Fruit fly (Drosophila melanogaster) whole organism, embryonic: ENCODE results near the gene CG5790.

Source experiments
- Blimp-1 ChIP-seq: fragments of 200-800 bp; sonication (Bioruptor generic); optimal IDR thresholded peaks from 3 replicates; lab custom pipeline; 2018; ENCODE audit warnings: missing biosample characterization, missing genetic modification characterization, mild to moderate bottlenecking, moderate library complexity, missing genetic modification reagents
- CG10654 ChIP-seq: fragments of 200-800 bp; sonication (Bioruptor generic); optimal IDR thresholded peaks from 2 replicates; lab custom pipeline; 2016; ENCODE audit warnings: missing biosample characterization, missing genetic modification characterization
- CG10979 ChIP-seq: fragments of 200-800 bp; sonication (Bioruptor generic); optimal IDR thresholded peaks from 2 replicates; lab custom pipeline; 2018; ENCODE audit warnings: missing biosample characterization, mild to moderate bottlenecking, missing genetic modification characterization, moderate library complexity
- CG13424 ChIP-seq: fragments of 200-800 bp; sonication (Bioruptor generic); optimal IDR thresholded peaks from 2 replicates; lab custom pipeline; 2019; ENCODE audit warnings: missing biosample characterization, mild to moderate bottlenecking, missing genetic modification characterization, moderate library complexity
- CG14667 ChIP-seq: fragments of 200-800 bp; sonication (Bioruptor generic); IDR thresholded peaks from 2 replicates; pipeline ENCODE4 v1.3.6; 2022; ENCODE audit warnings: missing biosample characterization, missing genetic modification characterization
- CG15514 ChIP-seq: fragments of 200-800 bp; sonication (Bioruptor generic); optimal IDR thresholded peaks from 3 replicates; lab custom pipeline; 2017; ENCODE audit warnings: missing biosample characterization, missing genetic modification characterization, mild to moderate bottlenecking, moderate library complexity, missing genetic modification reagents
- CG17802 ChIP-seq: fragments of 200-800 bp; sonication (Bioruptor generic); optimal IDR thresholded peaks from 2 replicates; lab custom pipeline; 2018; ENCODE audit warnings: missing biosample characterization, mild to moderate bottlenecking, missing genetic modification characterization, moderate library complexity
- CG1832 ChIP-seq: fragments of 200-800 bp; sonication (Bioruptor generic); optimal IDR thresholded peaks from 2 replicates; lab custom pipeline; 2017; ENCODE audit warnings: missing biosample characterization, mild to moderate bottlenecking, missing genetic modification characterization, inconsistent platforms
- CG2199 ChIP-seq: fragments of 200-800 bp; sonication (Bioruptor generic); IDR thresholded peaks from 3 replicates; pipeline ENCODE4 v1.3.6; 2022; ENCODE audit warnings: missing biosample characterization, missing genetic modification characterization
- CG31441 ChIP-seq: fragments of 200-800 bp; sonication (Bioruptor generic); IDR thresholded peaks from 2 replicates; pipeline ENCODE4 v1.3.6; 2022; ENCODE audit warnings: missing biosample characterization, missing genetic modification characterization
- CG34376 ChIP-seq: fragments of 200-800 bp; sonication (Bioruptor generic); optimal IDR thresholded peaks from 2 replicates; lab custom pipeline; 2018; ENCODE audit warnings: missing biosample characterization, mild to moderate bottlenecking, missing genetic modification characterization
- CG7357 ChIP-seq: fragments of 200-800 bp; sonication (Bioruptor generic); IDR thresholded peaks from 3 replicates; pipeline ENCODE4 v1.3.6; 2022; ENCODE audit warnings: missing biosample characterization, missing genetic modification characterization
- CG7745 ChIP-seq: fragments of 200-800 bp; sonication (Bioruptor generic); optimal IDR thresholded peaks from 2 replicates; lab custom pipeline; 2018; ENCODE audit warnings: missing biosample characterization, mild to moderate bottlenecking, missing genetic modification characterization, moderate library complexity
- CG8281 ChIP-seq: fragments of 200-800 bp; sonication (Bioruptor generic); optimal IDR thresholded peaks from 2 replicates; lab custom pipeline; 2018; ENCODE audit warnings: missing biosample characterization, mild to moderate bottlenecking, missing genetic modification characterization, moderate library complexity
- CG8388 ChIP-seq: fragments of 200-800 bp; sonication (Bioruptor generic); optimal IDR thresholded peaks from 2 replicates; lab custom pipeline; 2019; ENCODE audit warnings: missing biosample characterization, mild to moderate bottlenecking, missing genetic modification characterization, moderate library complexity
- CG9817 ChIP-seq: fragments of 200-800 bp; sonication (Bioruptor generic); optimal IDR thresholded peaks from 2 replicates; lab custom pipeline; 2018; ENCODE audit warnings: missing biosample characterization, mild to moderate bottlenecking, missing genetic modification characterization, moderate library complexity
- Eip74EF ChIP-seq, 2 experiments: fragments of 200-800 bp in 1 of 2; fragments of >200 bp in 1 of 2; sonication (Bioruptor generic) in 1 of 2; optimal IDR thresholded peaks; 2 replicates each; lab custom pipeline; 2017 to 2019; ENCODE audit warnings: missing biosample characterization in 2 of 2, missing genetic modification characterization in 2 of 2, mild to moderate bottlenecking in 1 of 2, moderate library complexity in 1 of 2
- Ets65A ChIP-seq: fragments of 200-800 bp; sonication (Bioruptor generic); peaks from one replicate; lab custom pipeline; 2016; ENCODE audit warnings: missing biosample characterization, missing genetic modification characterization
- H15 ChIP-seq: fragments of 200-800 bp; sonication (Bioruptor generic); IDR thresholded peaks from 3 replicates; pipeline ENCODE4 v1.3.6; 2022; ENCODE audit warnings: missing biosample characterization, missing genetic modification characterization
- Hand ChIP-seq: fragments of 200-800 bp; sonication (Bioruptor generic); optimal IDR thresholded peaks from 2 replicates; lab custom pipeline; 2017; ENCODE audit warnings: mild to moderate bottlenecking, missing biosample characterization, missing genetic modification reagents, missing genetic modification characterization
- HmgZ ChIP-seq: fragments of 200-800 bp; sonication (Bioruptor generic); optimal IDR thresholded peaks from 2 replicates; lab custom pipeline; 2018; ENCODE audit warnings: missing biosample characterization, mild to moderate bottlenecking, missing genetic modification characterization
- Hr39 ChIP-seq: fragments of >200 bp; optimal IDR thresholded peaks from 2 replicates; lab custom pipeline; 2017
- MESR4 ChIP-seq: fragments of 200-800 bp; sonication (Bioruptor generic); optimal IDR thresholded peaks from 2 replicates; lab custom pipeline; 2018; ENCODE audit warnings: missing biosample characterization, mild to moderate bottlenecking, missing genetic modification characterization, moderate library complexity
- Nf-YC ChIP-seq: fragments of 200-800 bp; optimal IDR thresholded peaks from 3 replicates; lab custom pipeline; 2019; ENCODE audit warnings: missing biosample characterization, mild to moderate bottlenecking, missing genetic modification characterization, moderate library complexity
- Rfx ChIP-seq: fragments of 200-800 bp; sonication (Bioruptor generic); IDR thresholded peaks from 2 replicates; pipeline ENCODE4 v1.3.6; 2022; ENCODE audit warnings: missing biosample characterization, missing genetic modification characterization
- Rx ChIP-seq: fragments of 200-800 bp; sonication (Bioruptor generic); IDR thresholded peaks from 2 replicates; pipeline ENCODE4 v1.3.6; 2022; ENCODE audit warnings: missing biosample characterization, missing genetic modification characterization
- TFAM ChIP-seq: fragments of 200-800 bp; sonication (Bioruptor generic); optimal IDR thresholded peaks from 2 replicates; lab custom pipeline; 2017; ENCODE audit warnings: missing biosample characterization, missing genetic modification characterization, inconsistent platforms
- YL-1 ChIP-seq: fragments of 200-800 bp; sonication (Bioruptor generic); optimal IDR thresholded peaks from 3 replicates; lab custom pipeline; 2017; ENCODE audit warnings: missing biosample characterization, mild to moderate bottlenecking, missing genetic modification characterization
- al ChIP-seq: fragments of 200-800 bp; sonication (Bioruptor generic); IDR thresholded peaks from 2 replicates; pipeline ENCODE4 v1.3.6; 2022; ENCODE audit warnings: missing biosample characterization, missing genetic modification characterization
- bsh ChIP-seq, 2 experiments: fragments of 200-800 bp; sonication (Bioruptor generic); optimal IDR thresholded peaks; 2 replicates each; lab custom pipeline; 2017 to 2018; ENCODE audit warnings: mild to moderate bottlenecking in 2 of 2, missing biosample characterization in 2 of 2, missing genetic modification characterization in 2 of 2, moderate library complexity in 1 of 2
- crol ChIP-seq: fragments of 200-800 bp; sonication (Bioruptor generic); IDR thresholded peaks from 2 replicates; pipeline ENCODE4 v1.3.6; 2022; ENCODE audit warnings: missing biosample characterization, missing genetic modification characterization
- dmrt11E ChIP-seq: fragments of 200-800 bp; sonication (Bioruptor generic); optimal IDR thresholded peaks from 3 replicates; lab custom pipeline; 2018; ENCODE audit warnings: missing biosample characterization, mild to moderate bottlenecking, missing genetic modification characterization, moderate library complexity
- dpn ChIP-seq, 2 experiments: fragments of 200-800 bp; sonication (Bioruptor generic); optimal IDR thresholded peaks; 3 replicates each; lab custom pipeline; 2016; ENCODE audit warnings: missing biosample characterization in 2 of 2, missing genetic modification characterization in 2 of 2
- eve ChIP-seq, 2 experiments: fragments of >200 bp; optimal IDR thresholded peaks; 2 replicates each; lab custom pipeline; 2017; ENCODE audit warnings: missing biosample characterization in 2 of 2, missing genetic modification characterization in 2 of 2
- fd102C ChIP-seq: fragments of 200-800 bp; sonication (Bioruptor generic); optimal IDR thresholded peaks from 2 replicates; lab custom pipeline; 2018; ENCODE audit warnings: missing biosample characterization, mild to moderate bottlenecking, missing genetic modification characterization, moderate library complexity
- gcm2 ChIP-seq: fragments of 200-800 bp; sonication (Bioruptor generic); optimal IDR thresholded peaks from 2 replicates; lab custom pipeline; 2016; ENCODE audit warnings: missing biosample characterization, missing genetic modification characterization
- grn ChIP-seq: fragments of 200-800 bp; sonication (Bioruptor generic); optimal IDR thresholded peaks from 3 replicates; lab custom pipeline; 2017; ENCODE audit warnings: missing biosample characterization, missing genetic modification characterization
- her ChIP-seq: fragments of 200-800 bp; sonication (Bioruptor generic); optimal IDR thresholded peaks from 2 replicates; lab custom pipeline; 2016; ENCODE audit warnings: missing biosample characterization, missing genetic modification characterization
- kni ChIP-seq: fragments of 200-800 bp; sonication (Bioruptor generic); optimal IDR thresholded peaks from 3 replicates; lab custom pipeline; 2017; ENCODE audit warnings: mild to moderate bottlenecking, missing biosample characterization, missing genetic modification reagents, missing genetic modification characterization
- otp ChIP-seq: fragments of 200-800 bp; sonication (Bioruptor generic); IDR thresholded peaks from 3 replicates; pipeline ENCODE4, ENCODE4 v1.3.6; 2022; ENCODE audit warnings: missing biosample characterization, missing genetic modification characterization
- pan ChIP-seq, 4 experiments: fragments of >200 bp in 3 of 4; fragments of 200-800 bp in 1 of 4; sonication (Bioruptor generic) in 1 of 4; optimal IDR thresholded peaks in 3 of 4; IDR thresholded peaks in 1 of 4; 2 replicates each; pipeline versions ENCODE4 v1.3.6 to Lab custom; 2017 to 2022; ENCODE audit warnings: missing biosample characterization in 2 of 4, missing genetic modification characterization in 2 of 4, mixed read lengths in 1 of 4
- ro ChIP-seq: fragments of 200-800 bp; sonication (Bioruptor generic); IDR thresholded peaks from 2 replicates; pipeline ENCODE4 v1.3.6; 2022; ENCODE audit warnings: missing biosample characterization, missing genetic modification characterization
- row ChIP-seq: fragments of 200-800 bp; sonication (Bioruptor generic); IDR thresholded peaks from 3 replicates; pipeline ENCODE4 v1.3.6; 2022; ENCODE audit warnings: missing biosample characterization, missing genetic modification characterization
- sd ChIP-seq: fragments of 200-800 bp; sonication (Bioruptor generic); optimal IDR thresholded peaks from 3 replicates; lab custom pipeline; 2018; ENCODE audit warnings: missing biosample characterization, mild to moderate bottlenecking, missing genetic modification characterization, moderate library complexity
- sens ChIP-seq: fragments of 200-800 bp; sonication (Bioruptor generic); peaks from one replicate; lab custom pipeline; 2016; ENCODE audit warnings: missing biosample characterization, missing genetic modification characterization
- sna ChIP-seq: fragments of 200-800 bp; sonication (Bioruptor generic); IDR thresholded peaks from 2 replicates; pipeline ENCODE4 v1.3.6; 2022; ENCODE audit warnings: missing biosample characterization, missing genetic modification characterization; ENCODE audit not compliant: partially characterized antibody
- twi ChIP-seq: fragments of 200-800 bp; optimal IDR thresholded peaks from 2 replicates; lab custom pipeline; 2019; ENCODE audit warnings: missing biosample characterization, mild to moderate bottlenecking, missing genetic modification characterization, moderate library complexity
- tx ChIP-seq: fragments of 200-800 bp; sonication (Bioruptor generic); optimal IDR thresholded peaks from 2 replicates; lab custom pipeline; 2016; ENCODE audit warnings: missing biosample characterization, missing genetic modification characterization
- vvl ChIP-seq: fragments of 200-800 bp; sonication (Bioruptor generic); IDR thresholded peaks from 2 replicates; pipeline ENCODE4 v1.3.6; 2022; ENCODE audit warnings: missing biosample characterization, missing genetic modification characterization
- zen ChIP-seq: fragments of 200-800 bp; sonication (Bioruptor generic); optimal IDR thresholded peaks from 3 replicates; lab custom pipeline; 2018; ENCODE audit warnings: missing biosample characterization, mild to moderate bottlenecking, missing genetic modification characterization, moderate library complexity

CG5790 gene

dm6 chr2L:18302780-18303179, 8.1 kb downstream of the CG5790 start (continued):
- no peak for TF ChIP-seq Nf-YC (tag; lab: Kevin White, UChicago)
- TF ChIP-seq sens: peak; percentile 49
- TF ChIP-seq zen (tag; lab: Kevin White, UChicago): peak; percentile 58
- 0 out of 3 replicates have a peak, but pooled peaks have one; percentile 74 for TF ChIP-seq CG2199 (GFP tag; lab: Robert Waterston, UW)
- no peak for TF ChIP-seq Eip74EF (GFP tag; optimal IDR thresholded peaks at IDR 0.05; lab: Kevin White, UChicago)
- peak; percentile 44 for TF ChIP-seq CG1832
- TF ChIP-seq crol (GFP tag; lab: Robert Waterston, UW): no peak
- TF ChIP-seq bsh (GFP tag; optimal IDR thresholded peaks at IDR 0.05; lab: Kevin White, UChicago): no peak
- TF ChIP-seq tx (GFP tag; lab: Kevin White, UChicago): no peak
- TF ChIP-seq H15 (GFP tag; lab: Robert Waterston, UW): no peak
- TF ChIP-seq grn (GFP tag; lab: Kevin White, UChicago): peak; percentile 44
- TF ChIP-seq ro (GFP tag; lab: Robert Waterston, UW): no peak
- TF ChIP-seq Blimp-1 (GFP tag; lab: Kevin White, UChicago): no peak
- TF ChIP-seq fd102C: no peak
- TF ChIP-seq CG7745 (tag; lab: Kevin White, UChicago): peak; percentile 36
- TF ChIP-seq otp: 0 out of 3 replicates have a peak, but pooled peaks have one; percentile 23
- TF ChIP-seq gcm2 (GFP tag; lab: Kevin White, UChicago): no peak
- TF ChIP-seq al: no peak
- TF ChIP-seq Ets65A (GFP tag; lab: Kevin White, UChicago): peak; percentile 82
- TF ChIP-seq CG10979 (tag; lab: Kevin White, UChicago): no peak
- TF ChIP-seq TFAM (GFP tag; lab: Kevin White, UChicago): no peak
- no peak for TF ChIP-seq CG31441 (GFP tag; lab: Robert Waterston, UW)
- no peak for TF ChIP-seq YL-1 (GFP tag; lab: Kevin White, UChicago)
- TF ChIP-seq twi: no peak
- no peak for TF ChIP-seq dpn (GFP tag; optimal IDR thresholded peaks at IDR 0.05; lab: Kevin White, UChicago)

DNA sequence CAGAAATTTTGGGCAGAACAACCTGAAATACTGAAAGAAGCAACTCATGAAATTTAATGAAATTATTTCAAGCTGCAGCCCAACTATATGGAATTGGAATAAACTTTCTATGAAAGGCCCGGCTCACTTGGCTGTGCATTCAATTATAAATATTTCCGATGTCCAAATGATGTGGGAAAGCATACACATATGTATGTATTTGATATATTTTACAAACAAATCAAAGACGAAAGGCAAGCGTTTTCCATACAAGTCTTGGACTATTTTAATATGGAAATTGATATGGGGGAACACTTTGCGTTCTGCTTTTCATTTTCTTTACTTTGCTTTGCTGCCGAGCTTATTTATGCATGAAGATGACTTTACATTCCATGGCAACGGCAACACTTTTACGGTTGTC, 9.8 kb downstream of the CG5790 start:
- TF ChIP-seq CG15514 (GFP tag; lab: Kevin White, UChicago) (no peak), Rx (GFP tag; lab: Robert Waterston, UW) (no peak), sna (GFP tag; lab: Robert Waterston, UW) (0 out of 2 replicates have a peak, but pooled peaks have one; percentile 25), Hand (GFP tag; lab: Kevin White, UChicago) (no peak), kni (GFP tag; lab: Kevin White, UChicago) (peak; percentile 55), CG8388 (GFP tag; lab: Kevin White, UChicago) (no peak), CG14667 (GFP tag; lab: Robert Waterston, UW) (no peak), CG7357 (GFP tag; lab: Robert Waterston, UW) (no peak), eve (GFP tag; optimal IDR thresholded peaks at IDR 0.05; lab: Kevin White, UChicago) (peak in 1 of 2 experiments; percentile 14), sd (tag; lab: Kevin White, UChicago) (peak; percentile 47), HmgZ (tag; lab: Kevin White, UChicago) (no peak), vvl (GFP tag; lab: Robert Waterston, UW) (peak; percentile 49; the same call in 1 of the 2 replicates), CG9817 (tag; lab: Kevin White, UChicago) (no peak), Rfx (GFP tag; lab: Robert Waterston, UW) (no peak), dmrt11E (no peak), MESR4 (GFP tag; lab: Kevin White, UChicago) (no peak), CG8281 (tag; lab: Kevin White, UChicago) (no peak), CG17802 (no peak), pan (optimal IDR thresholded peaks at IDR 0.05; lab: Kevin White, UChicago) (no peak), pan (GFP tag; optimal IDR thresholded peaks at IDR 0.05 in 1 of 2, IDR thresholded peaks at IDR 0.05 in 1 of 2) (no peak), her (GFP tag; lab: Kevin White, UChicago) (no peak), CG10654 (no peak), CG34376 (GFP tag; lab: Kevin White, UChicago) (no peak), CG13424 (tag; lab: Kevin White, UChicago) (no peak), row (no peak), Hr39 (lab: Kevin White, UChicago) (no peak), tx (GFP tag; lab: Kevin White, UChicago) (no peak), CG2199 (GFP tag; lab: Robert Waterston, UW) (peak; percentile 87)
